Worm (Caenorhabditis elegans) whole organism, early embryonic: ENCODE data around the gene F15B9.8.

Source experiments
- F13C5.2 ChIP-seq: sonication (generic microtip); optimal IDR thresholded peaks from 2 replicates; lab custom pipeline; 2017; ENCODE audit warnings: mild to moderate bottlenecking, missing genetic modification characterization, inconsistent platforms, missing compliant biosample characterization
- ama-1 ChIP-seq: fragments of 150-350 bp; optimal IDR thresholded peaks from 2 replicates; lab custom pipeline; 2014
- flt-1 ChIP-seq: fragments of 200-800 bp; sonication (Bioruptor generic); IDR thresholded peaks from 2 replicates; pipeline ENCODE4 v1.3.6; 2022; ENCODE audit warnings: missing genetic modification characterization, missing compliant biosample characterization
- sea-1 ChIP-seq: fragments of 200-800 bp; sonication (Bioruptor generic); conservative IDR thresholded peaks from 2 replicates; pipeline ENCODE4 v1.3.6; 2022; ENCODE audit warnings: missing genetic modification characterization, missing compliant biosample characterization
- tbx-11 ChIP-seq: fragments of 200-800 bp; sonication (Bioruptor generic); IDR thresholded peaks from 2 replicates; pipeline ENCODE4 v1.3.6; 2022; ENCODE audit warnings: missing genetic modification characterization, missing compliant biosample characterization
- tbx-37 ChIP-seq: fragments of 200-800 bp; sonication (Bioruptor generic); conservative IDR thresholded peaks from 2 replicates; pipeline ENCODE4 v1.3.6; 2022; ENCODE audit warnings: missing genetic modification reagents, missing genetic modification characterization, missing compliant biosample characterization

DNA sequence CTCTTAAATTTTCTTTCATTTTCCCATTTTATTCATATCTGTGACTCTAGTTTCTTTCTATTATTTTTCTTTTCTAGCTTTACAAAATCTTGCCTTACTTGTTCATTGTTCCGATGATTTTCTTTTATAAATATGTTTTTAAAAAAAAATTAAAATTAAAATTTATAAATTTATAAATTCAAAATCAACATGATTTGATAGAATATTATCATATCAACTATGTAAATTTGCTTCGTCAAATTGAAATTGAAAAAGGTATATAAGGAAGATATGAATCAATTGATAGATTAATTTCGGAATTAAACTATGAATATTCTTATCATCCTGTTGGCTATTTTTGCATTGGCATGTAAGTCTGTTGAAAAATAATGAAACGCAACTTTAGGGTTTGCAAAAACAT lies 44.9 kb downstream of the F15B9.8 start, which contains the start of gene W07G4.1:
- no peak for TF ChIP-seq ama-1 (lab: Kevin White, UChicago)
- TF ChIP-seq F13C5.2 (tag; lab: Kevin White, UChicago) = no peak
- TF ChIP-seq tbx-11 (GFP tag; lab: Robert Waterston, UW) = no peak
- TF ChIP-seq tbx-37 (GFP tag; lab: Robert Waterston, UW) = no peak
- no peak for TF ChIP-seq sea-1 (GFP tag; lab: Robert Waterston, UW)
- TF ChIP-seq flt-1 (GFP tag; lab: Robert Waterston, UW) = no peak
